Worm (Caenorhabditis elegans) whole organism, L3 larva: Measurements from ENCODE around the gene Y32F6B.1.

Experiments
- ama-1 ChIP-seq: fragments of 150-350 bp; optimal IDR thresholded peaks from 2 replicates; lab custom pipeline; 2018
- egl-27 ChIP-seq: sonication (generic microtip); optimal IDR thresholded peaks from 4 replicates; lab custom pipeline; 2017; ENCODE audit warnings: missing biosample characterization, missing genetic modification reagents, missing genetic modification characterization
- fos-1 ChIP-seq: fragments of 150-350 bp; optimal IDR thresholded peaks from 2 replicates; lab custom pipeline; 2014; ENCODE audit warnings: missing biosample characterization, missing genetic modification characterization
- lin-15B ChIP-seq: fragments of 150-350 bp; optimal IDR thresholded peaks from 2 replicates; lab custom pipeline; 2014; ENCODE audit warnings: missing biosample characterization, missing genetic modification characterization
- lin-39 ChIP-seq: fragments of 150-350 bp; optimal IDR thresholded peaks from 2 replicates; lab custom pipeline; 2018; ENCODE audit warnings: missing biosample characterization, missing genetic modification reagents, missing genetic modification characterization
- mdl-1 ChIP-seq: fragments of 150-350 bp; optimal IDR thresholded peaks from 2 replicates; lab custom pipeline; 2014; ENCODE audit warnings: missing biosample characterization, missing genetic modification characterization
- nhr-23 ChIP-seq: fragments of 150-350 bp; optimal IDR thresholded peaks from 2 replicates; lab custom pipeline; 2014; ENCODE audit warnings: missing biosample characterization, missing genetic modification reagents, missing genetic modification characterization
- nhr-77 ChIP-seq: fragments of 150-350 bp; optimal IDR thresholded peaks from 2 replicates; lab custom pipeline; 2014; ENCODE audit warnings: missing biosample characterization, missing genetic modification characterization
- skn-1 ChIP-seq: fragments of 150-350 bp; optimal IDR thresholded peaks from 2 replicates; lab custom pipeline; 2014; ENCODE audit warnings: missing biosample characterization, missing genetic modification characterization
- snpc-4 ChIP-seq: fragments of 150-350 bp; optimal IDR thresholded peaks from 2 replicates; lab custom pipeline; 2014; ENCODE audit warnings: missing biosample characterization, missing genetic modification characterization

- TF ChIP-seq ama-1 (lab: Kevin White, UChicago): no peak
- no peak for TF ChIP-seq lin-39
- no peak for TF ChIP-seq nhr-23 (tag; lab: Kevin White, UChicago)
- no peak for TF ChIP-seq nhr-77 (tag; lab: Kevin White, UChicago)
- no peak for TF ChIP-seq skn-1 (tag; lab: Kevin White, UChicago)
- TF ChIP-seq fos-1 (tag; lab: Kevin White, UChicago): no peak
- TF ChIP-seq snpc-4: no peak
- TF ChIP-seq lin-15B (tag; lab: Kevin White, UChicago): no peak
- no peak for TF ChIP-seq mdl-1 (tag; lab: Kevin White, UChicago)
- no peak for TF ChIP-seq egl-27
These were observed 545 bp downstream of the Y32F6B.1 start for ce11 chrV:10483995-10484394.
